Worm (Caenorhabditis elegans): ENCODE data around the gene C53B4.2.

Gene C53B4.2

ce11 chrIV:8986761-8987316 is 20.9 kb downstream of the C53B4.2 start, which contains the start of gene bre-1:
Gene bre-1, plus strand, starts transcription at chrIV:8987266.
- TF ChIP-seq dao-5 (tag; optimal IDR thresholded peaks at IDR 0.05) (no peak), him-1 (tag; optimal IDR thresholded peaks at IDR 0.05) (no peak), W03F9.2 (tag; optimal IDR thresholded peaks at IDR 0.05) (no peak)

- TF ChIP-seq dao-5 (tag; optimal IDR thresholded peaks at IDR 0.05) (no peak), him-1 (tag; optimal IDR thresholded peaks at IDR 0.05) (no peak), W03F9.2 (tag; optimal IDR thresholded peaks at IDR 0.05) (no peak)
Observed at ce11 chrIV:8992786-8993185, 26.8 kb downstream of the C53B4.2 start, which contains the start of gene mltn-12. Gene mltn-12, plus strand, starts transcription at chrIV:8993086.

DNA sequence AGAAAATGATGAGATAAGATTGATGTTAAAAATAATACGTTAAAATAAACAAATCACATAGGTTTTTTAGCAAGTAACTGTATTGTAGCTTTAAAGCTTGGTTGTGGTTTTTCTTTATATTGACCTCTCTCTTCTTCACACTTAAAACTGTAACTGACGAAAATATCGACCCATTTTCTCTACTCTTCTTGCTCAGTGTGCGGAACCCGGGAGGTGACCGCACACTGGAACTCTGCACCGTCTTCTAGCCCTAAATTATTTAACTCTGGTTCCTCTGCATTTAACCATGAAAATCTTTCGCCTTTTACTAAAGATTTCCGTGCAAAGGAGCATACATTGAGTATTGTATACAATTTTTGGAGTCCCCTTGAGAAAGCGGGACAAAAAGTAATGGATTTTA is 28.5 kb downstream of the C53B4.2 start:
- TF ChIP-seq him-1 (tag; optimal IDR thresholded peaks at IDR 0.05) (no peak), W03F9.2 (tag; optimal IDR thresholded peaks at IDR 0.05) (no peak), dao-5 (tag; optimal IDR thresholded peaks at IDR 0.05) (no peak)

DNA sequence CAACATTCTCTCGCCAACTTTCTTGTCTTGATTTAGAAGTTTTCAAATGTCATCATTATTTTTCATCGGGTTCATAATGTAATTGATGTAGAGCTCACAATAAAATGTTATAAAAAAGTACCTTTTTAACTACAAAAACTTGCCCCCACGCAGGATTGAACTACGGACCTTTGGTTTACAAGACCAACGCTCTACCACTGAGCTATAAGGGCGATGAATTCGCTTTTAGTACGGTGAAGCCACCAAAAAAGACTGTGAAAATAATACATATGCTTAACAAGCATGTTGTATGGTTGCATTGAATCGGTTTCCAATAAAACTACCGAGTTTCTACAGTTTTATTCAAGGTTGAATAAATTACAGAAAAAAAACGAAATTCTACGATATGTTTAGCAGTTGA is 34.7 kb downstream of the C53B4.2 start:
- TF ChIP-seq him-1 (tag; optimal IDR thresholded peaks at IDR 0.05) (no peak), dao-5 (tag; optimal IDR thresholded peaks at IDR 0.05) (no peak), W03F9.2 (tag; optimal IDR thresholded peaks at IDR 0.05) (no peak)

ce11 chrIV:9001184-9001583 is 35.2 kb downstream of the C53B4.2 start:
- no peak for TF ChIP-seq him-1 (tag; optimal IDR thresholded peaks at IDR 0.05)

ce11 chrIV:9002636-9003035 is 36.7 kb downstream of the C53B4.2 start, which contains the start of gene C53D6.8:
Gene C53D6.8, minus strand, starts transcription at chrIV:9002736.
- TF ChIP-seq dao-5 (tag; optimal IDR thresholded peaks at IDR 0.05) (no peak), him-1 (tag; optimal IDR thresholded peaks at IDR 0.05) (no peak), W03F9.2 (tag; optimal IDR thresholded peaks at IDR 0.05) (no peak)

- no peak for TF ChIP-seq W03F9.2 (tag; optimal IDR thresholded peaks at IDR 0.05)
- no peak for TF ChIP-seq dao-5 (tag; optimal IDR thresholded peaks at IDR 0.05)
- TF ChIP-seq him-1 (tag; optimal IDR thresholded peaks at IDR 0.05): no peak
Observed at ce11 chrIV:9005310-9005709, 39.3 kb downstream of the C53B4.2 start, which contains the start of gene unc-129. Gene unc-129, minus strand, starts transcription at chrIV:9005410.

DNA sequence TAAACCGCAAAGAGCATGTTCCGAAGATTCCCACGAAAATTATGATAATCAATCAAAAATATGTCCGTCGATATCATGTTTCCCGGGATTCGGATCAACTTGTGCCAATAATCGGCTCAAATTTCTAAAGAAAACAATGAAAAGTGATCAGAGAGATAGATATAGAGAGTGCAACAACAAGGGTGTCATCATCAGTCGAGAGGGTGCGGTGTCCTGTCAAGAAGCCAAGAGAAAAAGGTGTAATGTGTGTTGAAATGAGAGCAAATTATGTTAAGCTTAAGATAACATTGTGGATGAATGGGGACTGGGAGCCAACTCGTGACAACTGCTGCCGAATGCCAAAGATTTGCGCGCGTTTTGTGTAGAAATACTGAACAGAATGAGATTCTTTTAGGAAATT is 42.0 kb downstream of the C53B4.2 start:
- TF ChIP-seq dao-5 (tag; optimal IDR thresholded peaks at IDR 0.05) (no peak), him-1 (tag; optimal IDR thresholded peaks at IDR 0.05) (no peak), W03F9.2 (tag; optimal IDR thresholded peaks at IDR 0.05) (no peak)

ce11 chrIV:9010257-9010656 is 44.3 kb downstream of the C53B4.2 start, which contains the start of gene C53D6.11:
Gene C53D6.11, plus strand, starts transcription at chrIV:9010584.
- no peak for TF ChIP-seq W03F9.2 (tag; optimal IDR thresholded peaks at IDR 0.05)
- no peak for TF ChIP-seq dao-5 (tag; optimal IDR thresholded peaks at IDR 0.05)
- no peak for TF ChIP-seq him-1 (tag; optimal IDR thresholded peaks at IDR 0.05)

DNA sequence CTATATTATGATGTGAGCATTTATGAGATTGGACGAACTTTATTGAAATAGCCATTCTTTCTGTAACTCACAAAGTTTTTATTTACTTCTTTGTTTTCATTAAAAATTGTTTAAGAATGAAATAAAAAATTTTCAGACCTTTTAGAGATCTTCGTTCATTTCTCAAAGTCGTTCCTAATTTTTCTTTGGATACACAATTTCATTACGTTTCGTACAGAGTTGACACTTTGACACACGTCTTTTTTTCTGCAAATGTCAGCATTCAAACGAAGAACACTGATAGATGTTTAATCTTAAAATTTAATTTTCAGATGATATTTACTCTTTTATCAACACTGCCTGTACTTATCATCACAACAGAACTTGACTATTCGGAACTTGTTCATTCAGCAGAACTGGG is 50.5 kb downstream of the C53B4.2 start, which contains the start of gene acc-2:
Gene acc-2 (plus strand): TSS at position 301 of the 400 bp plus-strand sequence.
- TF ChIP-seq him-1 (tag; optimal IDR thresholded peaks at IDR 0.05) (no peak), W03F9.2 (tag; optimal IDR thresholded peaks at IDR 0.05) (no peak), dao-5 (tag; optimal IDR thresholded peaks at IDR 0.05) (no peak)
